Worm (Caenorhabditis elegans) whole organism, L4/young adult: Measurements from ENCODE around the gene F15A4.5.

ENCODE experiments used
- W03F9.2 ChIP-seq: fragments of 150-350 bp; optimal IDR thresholded peaks from 2 replicates; lab custom pipeline; 2014; ENCODE audit warnings: missing biosample characterization, missing genetic modification characterization
- dao-5 ChIP-seq: sonication (generic microtip); optimal IDR thresholded peaks from 2 replicates; lab custom pipeline; 2016; ENCODE audit warnings: missing genotype, missing genetic modification characterization, moderate library complexity, missing compliant biosample characterization
- him-1 ChIP-seq: sonication (generic microtip); optimal IDR thresholded peaks from 2 replicates; lab custom pipeline; 2016; ENCODE audit warnings: missing genotype, missing genetic modification reagents, missing genetic modification characterization, missing compliant biosample characterization

F15A4.5 gene

DNA sequence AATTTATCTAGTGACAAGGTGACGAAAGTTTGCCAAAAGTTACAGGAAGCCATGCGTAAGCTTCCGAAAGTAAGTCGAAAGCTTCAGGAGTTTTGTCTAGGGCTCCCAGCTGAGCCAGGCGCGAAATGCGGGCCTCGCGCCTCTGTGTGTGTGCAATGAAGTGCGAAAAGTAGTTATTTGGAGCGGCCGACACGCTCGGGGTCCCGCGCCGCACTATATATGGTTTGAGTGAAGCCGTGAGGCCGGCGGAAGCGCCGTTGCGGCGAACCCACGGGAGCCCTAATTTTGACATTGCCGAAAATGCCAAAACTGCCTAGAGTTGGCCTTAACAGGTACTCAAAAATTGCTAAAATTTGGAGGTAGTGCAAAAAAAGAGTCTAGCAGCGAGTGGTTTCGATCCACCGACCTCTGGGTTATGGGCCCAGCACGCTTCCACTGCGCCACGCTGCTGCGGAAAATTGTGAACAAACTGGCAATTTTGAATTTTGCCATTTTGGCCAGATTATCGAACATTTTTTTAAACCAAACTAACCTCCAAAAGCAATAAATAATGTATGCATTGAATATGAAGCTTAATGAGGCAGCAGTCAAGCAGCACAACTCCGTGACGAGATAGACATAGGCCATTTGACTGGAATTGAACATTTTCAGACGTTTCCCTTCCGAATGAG is 35.7 kb downstream of the F15A4.5 start:
- TF ChIP-seq him-1 (tag; lab: Kevin White, UChicago), result no peak
- no peak for TF ChIP-seq dao-5 (tag; lab: Kevin White, UChicago)
- no peak for TF ChIP-seq W03F9.2

DNA sequence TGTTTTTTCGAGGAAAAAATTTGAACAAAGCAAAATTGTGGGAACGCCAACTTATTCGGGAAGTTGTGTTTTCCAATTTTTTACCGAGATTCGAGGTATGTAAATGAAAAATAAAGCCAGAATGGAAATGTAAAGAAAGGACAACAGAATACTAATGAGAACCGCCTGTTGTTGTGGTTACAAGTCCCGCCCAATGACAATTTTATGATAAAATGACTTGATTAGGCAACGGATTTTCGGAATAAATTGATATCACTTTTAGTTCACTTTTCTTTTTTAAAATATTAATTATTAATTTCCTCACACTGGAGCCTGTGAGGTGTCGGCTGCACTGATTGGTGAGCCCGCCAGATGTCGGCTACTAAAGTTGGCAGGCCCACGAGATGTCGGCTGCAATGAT is 38.7 kb downstream of the F15A4.5 start, which contains the start of gene dct-12:
Gene dct-12, minus strand, starts transcription at position 101 of the 400 bp plus-strand sequence.
- no peak for TF ChIP-seq him-1 (tag; lab: Kevin White, UChicago)
- TF ChIP-seq dao-5 (tag; lab: Kevin White, UChicago), result no peak
- TF ChIP-seq W03F9.2, result no peak

- TF ChIP-seq dao-5 (tag; lab: Kevin White, UChicago) (no peak), W03F9.2 (no peak), him-1 (tag; lab: Kevin White, UChicago) (no peak)
These were observed 41.3 kb downstream of the F15A4.5 start, which contains the start of gene Y57A10C.8 for ce11 chrII:12429743-12430142. Gene Y57A10C.8 (minus strand): TSS chrII:12429843.

ce11 chrII:12425644-12426222 is 45.3 kb downstream of the F15A4.5 start, which contains the start of gene daf-22:
Gene daf-22 (minus strand): TSS chrII:12425694.
- peak; percentile 32 for TF ChIP-seq W03F9.2
- no peak for TF ChIP-seq dao-5 (tag; lab: Kevin White, UChicago)

ce11 chrII:12420486-12420885 is 50.6 kb downstream of the F15A4.5 start, which contains the start of gene sre-26:
Gene sre-26 (minus strand): TSS chrII:12420586.
- no peak for TF ChIP-seq him-1 (tag; lab: Kevin White, UChicago)
- TF ChIP-seq W03F9.2, result no peak
- no peak for TF ChIP-seq dao-5 (tag; lab: Kevin White, UChicago)
